Worm (Caenorhabditis elegans): ENCODE measurements around the gene sec-3.

DNA sequence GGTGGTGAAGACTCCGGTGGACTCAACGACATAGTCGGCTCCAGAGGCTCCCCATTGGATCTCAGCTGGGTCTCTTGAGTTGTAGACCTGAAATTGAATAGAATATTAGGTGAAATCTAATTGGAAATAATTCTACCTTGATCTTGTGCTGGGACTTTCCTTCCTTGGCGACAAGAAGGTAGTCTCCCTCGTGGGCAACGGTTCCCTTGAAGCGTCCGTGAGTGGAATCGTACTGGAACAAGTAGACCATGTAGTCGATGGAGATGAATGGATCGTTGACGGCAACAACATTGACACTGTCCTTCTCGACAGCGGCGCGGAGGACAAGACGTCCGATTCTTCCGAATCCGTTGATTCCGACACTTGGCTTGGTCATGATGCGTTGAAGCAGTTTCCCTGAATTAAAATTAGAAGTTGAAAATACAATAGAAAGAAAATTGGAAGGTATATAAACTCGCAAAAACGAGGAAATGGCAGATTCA is 13.3 kb upstream of the sec-3 start, which contains the start of gene gpd-3:
- TF ChIP-seq him-1 (tag; optimal IDR thresholded peaks at IDR 0.05) (no peak), W03F9.2 (tag; optimal IDR thresholded peaks at IDR 0.05) (no peak), dao-5 (tag; optimal IDR thresholded peaks at IDR 0.05) (no peak)
